Worm (Caenorhabditis elegans) whole organism, L3 larva: ENCODE results near the gene F13D11.3.

Experiments
- R02D3.7 ChIP-seq: fragments of 150-350 bp; optimal IDR thresholded peaks from 2 replicates; lab custom pipeline; 2014; ENCODE audit warnings: missing biosample characterization, missing genetic modification characterization
- ZK546.5 ChIP-seq: sonication (generic microtip); optimal IDR thresholded peaks from 2 replicates; lab custom pipeline; 2017; ENCODE audit warnings: missing biosample characterization, missing genetic modification characterization
- aly-2 ChIP-seq: fragments of 150-350 bp; optimal IDR thresholded peaks from 2 replicates; lab custom pipeline; 2014; ENCODE audit warnings: missing biosample characterization, missing genetic modification characterization
- ama-1 ChIP-seq: fragments of 150-350 bp; optimal IDR thresholded peaks from 2 replicates; lab custom pipeline; 2018
- ceh-16 ChIP-seq: sonication (generic microtip); optimal IDR thresholded peaks from 2 replicates; lab custom pipeline; 2017; ENCODE audit warnings: missing biosample characterization, missing genetic modification characterization
- ceh-28 ChIP-seq: fragments of 150-350 bp; optimal IDR thresholded peaks from 2 replicates; lab custom pipeline; 2014; ENCODE audit warnings: missing biosample characterization, missing genetic modification reagents, missing genetic modification characterization
- ceh-82 ChIP-seq: fragments of 150-350 bp; optimal IDR thresholded peaks from 2 replicates; lab custom pipeline; 2014; ENCODE audit warnings: missing biosample characterization, missing genetic modification characterization
- ceh-9 ChIP-seq: sonication (generic microtip); optimal IDR thresholded peaks from 2 replicates; lab custom pipeline; 2018; ENCODE audit warnings: missing biosample characterization, missing genetic modification characterization
- daf-12 ChIP-seq: fragments of 150-350 bp; optimal IDR thresholded peaks from 2 replicates; lab custom pipeline; 2014; ENCODE audit warnings: missing biosample characterization, missing genetic modification reagents, missing genetic modification characterization
- egl-27 ChIP-seq: sonication (generic microtip); optimal IDR thresholded peaks from 4 replicates; lab custom pipeline; 2017; ENCODE audit warnings: missing biosample characterization, missing genetic modification reagents, missing genetic modification characterization
- egl-5 ChIP-seq: fragments of 150-350 bp; optimal IDR thresholded peaks from 2 replicates; lab custom pipeline; 2017; ENCODE audit warnings: missing biosample characterization, missing genetic modification reagents, missing genetic modification characterization, inconsistent platforms
- elt-1 ChIP-seq: fragments of 150-350 bp; optimal IDR thresholded peaks from 2 replicates; lab custom pipeline; 2014; ENCODE audit warnings: missing biosample characterization, missing genetic modification characterization
- elt-2 ChIP-seq: sonication (generic microtip); optimal IDR thresholded peaks from 2 replicates; lab custom pipeline; 2016; ENCODE audit warnings: missing genetic modification reagents, mild to moderate bottlenecking, missing genetic modification characterization, missing compliant biosample characterization
- elt-3 ChIP-seq, 3 experiments: fragments of 150-350 bp in 1 of 3; sonication (generic microtip) in 2 of 3; optimal IDR thresholded peaks; 2 replicates in 2 of 3; 4 replicates in 1 of 3; lab custom pipeline; 2014 to 2017; ENCODE audit warnings: missing biosample characterization in 3 of 3, missing genetic modification characterization in 3 of 3
- eor-1 ChIP-seq, 2 experiments: fragments of 150-350 bp; optimal IDR thresholded peaks; 2 replicates each; lab custom pipeline; 2014 to 2018; ENCODE audit warnings: missing biosample characterization in 2 of 2, missing genetic modification characterization in 2 of 2
- fkh-10 ChIP-seq: sonication (generic microtip); optimal IDR thresholded peaks from 2 replicates; lab custom pipeline; 2017; ENCODE audit warnings: missing biosample characterization, missing genetic modification reagents, missing genetic modification characterization
- fkh-2 ChIP-seq: fragments of 150-350 bp; optimal IDR thresholded peaks from 2 replicates; lab custom pipeline; 2014; ENCODE audit warnings: missing biosample characterization, missing genetic modification reagents, missing genetic modification characterization
- fos-1 ChIP-seq: fragments of 150-350 bp; optimal IDR thresholded peaks from 2 replicates; lab custom pipeline; 2014; ENCODE audit warnings: missing biosample characterization, missing genetic modification characterization
- hmg-11 ChIP-seq: sonication (generic microtip); optimal IDR thresholded peaks from 2 replicates; lab custom pipeline; 2016; ENCODE audit warnings: missing genetic modification characterization, missing compliant biosample characterization
- jun-1 ChIP-seq: fragments of 150-350 bp; optimal IDR thresholded peaks from 2 replicates; lab custom pipeline; 2014; ENCODE audit warnings: missing biosample characterization, missing genetic modification reagents, missing genetic modification characterization
- lin-15B ChIP-seq: fragments of 150-350 bp; optimal IDR thresholded peaks from 2 replicates; lab custom pipeline; 2014; ENCODE audit warnings: missing biosample characterization, missing genetic modification characterization
- lin-39 ChIP-seq: fragments of 150-350 bp; optimal IDR thresholded peaks from 2 replicates; lab custom pipeline; 2018; ENCODE audit warnings: missing biosample characterization, missing genetic modification reagents, missing genetic modification characterization
- lsy-12 ChIP-seq: sonication (generic microtip); optimal IDR thresholded peaks from 2 replicates; lab custom pipeline; 2016; ENCODE audit warnings: mild to moderate bottlenecking, missing genetic modification characterization, missing compliant biosample characterization
- mdl-1 ChIP-seq: fragments of 150-350 bp; optimal IDR thresholded peaks from 2 replicates; lab custom pipeline; 2014; ENCODE audit warnings: missing biosample characterization, missing genetic modification characterization
- mml-1 ChIP-seq: fragments of 150-350 bp; sonication (generic microtip); optimal IDR thresholded peaks from 3 replicates; lab custom pipeline; 2014; ENCODE audit warnings: missing biosample characterization, missing genetic modification characterization
- nfya-1 ChIP-seq: sonication (generic microtip); optimal IDR thresholded peaks from 2 replicates; lab custom pipeline; 2017; ENCODE audit warnings: missing genetic modification characterization, mild to moderate bottlenecking, missing compliant biosample characterization, antibody characterized with exemption, moderate library complexity; ENCODE audit not compliant: insufficient read depth
- nhr-11 ChIP-seq: fragments of 150-350 bp; optimal IDR thresholded peaks from 2 replicates; lab custom pipeline; 2014; ENCODE audit warnings: missing biosample characterization, missing genetic modification characterization
- nhr-12 ChIP-seq: fragments of 150-350 bp; optimal IDR thresholded peaks from 2 replicates; lab custom pipeline; 2014; ENCODE audit warnings: missing biosample characterization, missing genetic modification characterization
- nhr-23 ChIP-seq: fragments of 150-350 bp; optimal IDR thresholded peaks from 2 replicates; lab custom pipeline; 2014; ENCODE audit warnings: missing biosample characterization, missing genetic modification reagents, missing genetic modification characterization
- nhr-237 ChIP-seq: fragments of 150-350 bp; optimal IDR thresholded peaks from 2 replicates; lab custom pipeline; 2014; ENCODE audit warnings: missing biosample characterization, missing genetic modification characterization
- nhr-25 ChIP-seq: sonication (generic microtip); optimal IDR thresholded peaks from 2 replicates; lab custom pipeline; 2017; ENCODE audit warnings: missing biosample characterization, missing genetic modification characterization
- nhr-28 ChIP-seq: fragments of 150-350 bp; optimal IDR thresholded peaks from 2 replicates; lab custom pipeline; 2014; ENCODE audit warnings: missing biosample characterization, missing genetic modification characterization
- nhr-43 ChIP-seq: sonication (generic microtip); optimal IDR thresholded peaks from 2 replicates; lab custom pipeline; 2016; ENCODE audit warnings: mild to moderate bottlenecking, missing genetic modification characterization, missing compliant biosample characterization; ENCODE audit not compliant: poor library complexity, severe bottlenecking
- nhr-67 ChIP-seq: fragments of 150-350 bp; optimal IDR thresholded peaks from 2 replicates; lab custom pipeline; 2014; ENCODE audit warnings: missing biosample characterization, missing genetic modification characterization
- nhr-76 ChIP-seq: fragments of 150-350 bp; sonication (generic microtip); optimal IDR thresholded peaks from 5 replicates; lab custom pipeline; 2014; ENCODE audit warnings: missing biosample characterization, missing genetic modification characterization
- nhr-77 ChIP-seq: fragments of 150-350 bp; optimal IDR thresholded peaks from 2 replicates; lab custom pipeline; 2014; ENCODE audit warnings: missing biosample characterization, missing genetic modification characterization
- pha-4 ChIP-seq: fragments of 150-350 bp; optimal IDR thresholded peaks from 2 replicates; lab custom pipeline; 2014; ENCODE audit warnings: missing biosample characterization, missing genetic modification reagents, missing genetic modification characterization
- pqm-1 ChIP-seq: fragments of 150-350 bp; optimal IDR thresholded peaks from 2 replicates; lab custom pipeline; 2017; ENCODE audit warnings: missing biosample characterization, missing genetic modification characterization, inconsistent platforms
- sea-2 ChIP-seq: fragments of 150-350 bp; sonication (generic microtip); optimal IDR thresholded peaks from 4 replicates; lab custom pipeline; 2014; ENCODE audit warnings: missing biosample characterization, missing genetic modification reagents, missing genetic modification characterization
- skn-1 ChIP-seq: fragments of 150-350 bp; optimal IDR thresholded peaks from 2 replicates; lab custom pipeline; 2014; ENCODE audit warnings: missing biosample characterization, missing genetic modification characterization
- snpc-4 ChIP-seq: fragments of 150-350 bp; optimal IDR thresholded peaks from 2 replicates; lab custom pipeline; 2014; ENCODE audit warnings: missing biosample characterization, missing genetic modification characterization
- tbx-2 ChIP-seq: sonication (generic microtip); optimal IDR thresholded peaks from 2 replicates; lab custom pipeline; 2016; ENCODE audit warnings: mild to moderate bottlenecking, missing genetic modification characterization, missing compliant biosample characterization
- unc-39 ChIP-seq: sonication (generic microtip); optimal IDR thresholded peaks from 4 replicates; lab custom pipeline; 2017; ENCODE audit warnings: missing biosample characterization, missing genetic modification characterization
- unc-62 ChIP-seq: fragments of 150-350 bp; sonication (generic microtip); optimal IDR thresholded peaks from 4 replicates; lab custom pipeline; 2014; ENCODE audit warnings: missing biosample characterization, missing genetic modification reagents, missing genetic modification characterization
- zag-1 ChIP-seq: fragments of 150-350 bp; optimal IDR thresholded peaks from 2 replicates; lab custom pipeline; 2014; ENCODE audit warnings: missing biosample characterization, missing genetic modification characterization
- ztf-11 ChIP-seq: fragments of 150-350 bp; optimal IDR thresholded peaks from 2 replicates; lab custom pipeline; 2014; ENCODE audit warnings: missing biosample characterization, missing genetic modification characterization
- ztf-4 ChIP-seq: fragments of 150-350 bp; optimal IDR thresholded peaks from 2 replicates; lab custom pipeline; 2014; ENCODE audit warnings: missing biosample characterization, missing genetic modification characterization

Gene F13D11.3

DNA sequence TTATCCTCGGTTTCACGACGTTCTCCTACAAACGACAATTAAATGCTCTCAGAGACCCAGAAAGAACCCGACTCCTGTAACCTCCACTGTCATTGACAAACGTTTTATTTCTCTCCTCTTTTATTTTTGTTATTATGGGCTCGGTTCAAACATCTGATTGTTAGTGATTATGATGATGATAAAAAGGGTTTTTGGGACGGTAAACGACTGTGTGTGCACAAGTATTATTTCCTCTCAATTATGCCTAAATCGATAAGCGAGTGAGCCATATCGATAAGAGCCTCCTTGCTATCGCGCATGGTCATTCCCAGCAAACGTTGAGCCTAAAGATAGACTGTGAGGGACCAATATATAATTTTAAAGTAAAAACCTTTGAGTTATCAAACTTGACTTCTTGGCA, 26.1 kb upstream of the F13D11.3 start:
- no peak for TF ChIP-seq lin-39 (tag; lab: Kevin White, UChicago)
- peak; percentile 63 for TF ChIP-seq pqm-1 (tag; lab: Kevin White, UChicago)
- peak; percentile 50 for TF ChIP-seq elt-2 (tag; lab: Kevin White, UChicago)
- no peak for TF ChIP-seq nhr-77 (tag; lab: Kevin White, UChicago)
- TF ChIP-seq mdl-1: no peak
- TF ChIP-seq jun-1: peak; percentile 14

DNA sequence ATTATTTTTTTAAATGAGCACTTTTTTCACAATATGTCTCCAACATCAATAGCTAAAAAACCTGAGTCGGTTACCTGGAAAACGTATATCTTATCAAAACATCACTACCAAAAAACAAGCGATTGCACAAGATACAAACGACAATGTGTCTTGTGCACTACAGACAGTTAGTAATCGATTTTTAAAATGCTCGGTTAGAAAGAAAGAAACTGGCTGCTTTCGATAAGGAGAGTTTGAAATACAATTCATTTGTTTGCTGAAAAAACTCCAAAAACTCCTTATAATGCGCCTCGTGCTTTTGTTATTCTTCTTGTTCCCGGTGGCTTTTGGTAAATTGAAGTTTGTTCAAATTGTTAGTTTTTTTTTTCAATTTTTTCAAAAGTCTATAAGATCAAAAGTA, 23.5 kb upstream of the F13D11.3 start, which contains the start of gene acp-5:
acp-5 (plus strand) TSS at position 261 of the 400 bp plus-strand sequence.
- TF ChIP-seq elt-2 (tag; lab: Kevin White, UChicago) (peak; percentile 51), pqm-1 (tag; lab: Kevin White, UChicago) (peak; percentile 53), nhr-76 (tag; lab: Kevin White, UChicago) (no peak), ceh-28 (tag; lab: Kevin White, UChicago) (peak; percentile 9)

DNA sequence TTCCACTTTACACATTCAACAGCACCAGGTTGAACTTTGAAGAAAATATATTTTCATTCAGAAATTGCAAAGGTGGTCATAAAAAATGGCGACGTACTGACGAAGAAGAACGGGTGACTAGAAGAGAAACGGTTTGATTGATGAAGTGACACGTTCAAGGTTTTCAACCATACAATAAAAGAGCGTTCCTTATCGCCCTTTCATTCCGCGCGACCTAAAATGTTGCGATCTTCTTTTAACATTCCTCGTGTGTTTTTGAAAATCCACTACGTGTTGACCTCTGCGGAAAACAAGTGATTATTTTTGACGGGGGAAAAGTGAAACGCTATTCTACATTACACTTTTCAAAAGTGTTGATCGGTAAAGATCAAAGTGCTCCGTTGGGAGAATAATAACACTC, 22.4 kb upstream of the F13D11.3 start:
- no peak for TF ChIP-seq mml-1
- no peak for TF ChIP-seq ZK546.5
- TF ChIP-seq lin-39 (tag; lab: Kevin White, UChicago): no peak
- TF ChIP-seq ceh-82 (tag; lab: Kevin White, UChicago): no peak
- no peak for TF ChIP-seq nhr-77 (tag; lab: Kevin White, UChicago)
- TF ChIP-seq snpc-4 (tag; lab: Kevin White, UChicago): no peak
- no peak for TF ChIP-seq ama-1 (lab: Kevin White, UChicago)
- no peak for TF ChIP-seq ceh-28 (tag; lab: Kevin White, UChicago)
- TF ChIP-seq daf-12: no peak
- peak; percentile 36 for TF ChIP-seq elt-1 (tag; lab: Kevin White, UChicago)
- TF ChIP-seq nhr-23: peak; percentile 79
- no peak for TF ChIP-seq ztf-4
- no peak for TF ChIP-seq fkh-10
- peak; percentile 57 for TF ChIP-seq nhr-43 (tag; lab: Kevin White, UChicago)
- TF ChIP-seq jun-1: no peak
- no peak for TF ChIP-seq mdl-1
- no peak for TF ChIP-seq skn-1
- peak in 1 of 3 experiments; percentile 3 for TF ChIP-seq elt-3 (tag; optimal IDR thresholded peaks at IDR 0.05; lab: Kevin White, UChicago)
- TF ChIP-seq pha-4: no peak
- TF ChIP-seq unc-62 (GFP tag; lab: Kevin White, UChicago): peak; percentile 82
- no peak for TF ChIP-seq nhr-237
- TF ChIP-seq fkh-2 (tag; lab: Kevin White, UChicago): no peak
- no peak for TF ChIP-seq egl-27
- no peak for TF ChIP-seq unc-39
- TF ChIP-seq nhr-25 (tag; lab: Kevin White, UChicago): peak; percentile 95
- no peak for TF ChIP-seq zag-1 (tag; lab: Kevin White, UChicago)
- TF ChIP-seq nhr-28 (tag; lab: Kevin White, UChicago): no peak
- no peak for TF ChIP-seq ceh-9 (tag; lab: Kevin White, UChicago)
- no peak for TF ChIP-seq nhr-11 (tag; lab: Kevin White, UChicago)
- no peak for TF ChIP-seq nhr-76 (tag; lab: Kevin White, UChicago)
- TF ChIP-seq aly-2 (tag; lab: Kevin White, UChicago): no peak
- no peak for TF ChIP-seq R02D3.7
- no peak for TF ChIP-seq ztf-11
- no peak for TF ChIP-seq sea-2 (GFP tag; lab: Kevin White, UChicago)
- TF ChIP-seq pqm-1 (tag; lab: Kevin White, UChicago): no peak
- peak; percentile 17 for TF ChIP-seq nfya-1 (tag; lab: Kevin White, UChicago)
- no peak for TF ChIP-seq hmg-11
- TF ChIP-seq lin-15B (tag; lab: Kevin White, UChicago): no peak
- no peak for TF ChIP-seq fos-1 (tag; lab: Kevin White, UChicago)
- TF ChIP-seq nhr-12 (tag; lab: Kevin White, UChicago): no peak
- no peak for TF ChIP-seq egl-5
- no peak for TF ChIP-seq eor-1 (tag; optimal IDR thresholded peaks at IDR 0.05; lab: Kevin White, UChicago)
- no peak for TF ChIP-seq ceh-16 (tag; lab: Kevin White, UChicago)
- no peak for TF ChIP-seq lsy-12 (tag; lab: Kevin White, UChicago)
- no peak for TF ChIP-seq tbx-2
- TF ChIP-seq elt-2 (tag; lab: Kevin White, UChicago): no peak
- TF ChIP-seq nhr-67 (tag; lab: Kevin White, UChicago): no peak
- TF ChIP-seq, all 47 proteins: peak for 7
